Worm (Caenorhabditis elegans) whole organism, L4 larva: Measurements from ENCODE around the gene hbl-1.
A peak's percentile ranks its signal among the peaks of the same experiment; 100 is the strongest.

ENCODE experiments used
- aha-1 ChIP-seq: fragments of 150-350 bp; peaks from one replicate; lab custom pipeline; 2014; ENCODE audit warnings: missing biosample characterization, missing genetic modification characterization
- dmd-6 ChIP-seq: fragments of 200-800 bp; sonication (Bioruptor generic); IDR thresholded peaks from 2 replicates; pipeline ENCODE4 v1.3.6; 2022; ENCODE audit warnings: missing genetic modification reagents, missing genetic modification characterization, missing compliant biosample characterization
- fkh-10 ChIP-seq: fragments of 150-350 bp; optimal IDR thresholded peaks from 2 replicates; lab custom pipeline; 2014; ENCODE audit warnings: missing biosample characterization, missing genetic modification reagents, missing genetic modification characterization
- mxl-2 ChIP-seq: fragments of 200-800 bp; sonication (Bioruptor generic); conservative IDR thresholded peaks from 2 replicates; pipeline ENCODE4 v1.3.6; 2022; ENCODE audit warnings: missing genetic modification reagents, missing genetic modification characterization, missing compliant biosample characterization
- pha-4 ChIP-seq, 2 experiments: fragments of 150-350 bp in 1 of 2; fragments of 200-800 bp in 1 of 2; sonication (Bioruptor generic) in 1 of 2; IDR thresholded peaks in 1 of 2; optimal IDR thresholded peaks in 1 of 2; 2 replicates each; pipeline versions ENCODE4 v1.3.6 to Lab custom; 2014 to 2022; ENCODE audit warnings: missing genetic modification characterization in 2 of 2, missing genetic modification reagents in 2 of 2, missing biosample characterization in 1 of 2, missing compliant biosample characterization in 1 of 2
- sdz-12 ChIP-seq: fragments of 200-800 bp; sonication (Bioruptor generic); optimal IDR thresholded peaks from 2 replicates; lab custom pipeline; 2018; ENCODE audit warnings: mild to moderate bottlenecking, missing genetic modification characterization, missing compliant biosample characterization
- unc-130 ChIP-seq: sonication (generic microtip); optimal IDR thresholded peaks from 2 replicates; lab custom pipeline; 2016; ENCODE audit warnings: missing genetic modification reagents, missing genetic modification characterization, missing compliant biosample characterization
- unc-39 ChIP-seq: sonication (generic microtip); optimal IDR thresholded peaks from 2 replicates; lab custom pipeline; 2017; ENCODE audit warnings: missing biosample characterization, missing genetic modification characterization
- zip-2 ChIP-seq: fragments of 150-350 bp; optimal IDR thresholded peaks from 2 replicates; lab custom pipeline; 2014; ENCODE audit warnings: missing biosample characterization, missing genetic modification characterization

ce11 chrX:5820880-5821279, 1.1 kb upstream of the hbl-1 start:
- TF ChIP-seq zip-2 = no peak
- TF ChIP-seq fkh-10 (GFP tag; lab: Kevin White, UChicago) = no peak
- TF ChIP-seq unc-39 = no peak
- no peak for TF ChIP-seq sdz-12 (GFP tag; lab: Kevin White, UChicago)
- TF ChIP-seq mxl-2 (GFP tag; lab: Robert Waterston, UW) = no peak
- TF ChIP-seq unc-130 (GFP tag; lab: Kevin White, UChicago) = no peak
- no peak for TF ChIP-seq pha-4 (GFP tag; IDR thresholded peaks at IDR 0.05; lab: Robert Waterston, UW)
- no peak for TF ChIP-seq pha-4 (tag; optimal IDR thresholded peaks at IDR 0.05; lab: Kevin White, UChicago)
- TF ChIP-seq aha-1 (tag; lab: Kevin White, UChicago) = peak; percentile 88
- no peak for TF ChIP-seq dmd-6 (GFP tag; lab: Robert Waterston, UW)
